Worm (Caenorhabditis elegans) whole organism, L4/young adult: ENCODE measurements around the gene fbxb-37.
"Not testable (repeated sequence)": the region's sequence is repeated elsewhere in the genome, so short reads cannot be mapped to it uniquely, and the experiment has no call there.

Experiments
- W03F9.2 ChIP-seq: fragments of 150-350 bp; optimal IDR thresholded peaks from 2 replicates; lab custom pipeline; 2014; ENCODE audit warnings: missing biosample characterization, missing genetic modification characterization
- dao-5 ChIP-seq: sonication (generic microtip); optimal IDR thresholded peaks from 2 replicates; lab custom pipeline; 2016; ENCODE audit warnings: missing genotype, missing genetic modification characterization, moderate library complexity, missing compliant biosample characterization
- him-1 ChIP-seq: sonication (generic microtip); optimal IDR thresholded peaks from 2 replicates; lab custom pipeline; 2016; ENCODE audit warnings: missing genotype, missing genetic modification reagents, missing genetic modification characterization, missing compliant biosample characterization

The fbxb-37 gene

ce11 chrII:2051372-2051771 lies 42.3 kb downstream of the fbxb-37 start, which contains the start of gene fbxb-35:
fbxb-35 (plus strand) TSS chrII:2051672.
- TF ChIP-seq W03F9.2: no peak
- no peak for TF ChIP-seq dao-5 (tag; lab: Kevin White, UChicago)
- no peak for TF ChIP-seq him-1 (tag; lab: Kevin White, UChicago)

- TF ChIP-seq him-1 (tag; lab: Kevin White, UChicago); W03F9.2; dao-5 (tag; lab: Kevin White, UChicago): not testable (repeated sequence)
These were observed 47.1 kb downstream of the fbxb-37 start, which contains the start of gene math-1 for ce11 chrII:2046556-2046955. math-1 (minus strand) TSS chrII:2046656.

- TF ChIP-seq dao-5 (tag; lab: Kevin White, UChicago) (no peak), him-1 (tag; lab: Kevin White, UChicago) (no peak), W03F9.2 (no peak)
These were observed 48.2 kb downstream of the fbxb-37 start, which contains the start of gene bath-24 for ce11 chrII:2045505-2045904. bath-24 (minus strand) TSS chrII:2045605.
